Fruit fly (Drosophila melanogaster) whole organism: ENCODE data around the gene rdgA.

Experiments
- CG8478 ChIP-seq: fragments of >200 bp; optimal IDR thresholded peaks from 2 replicates; lab custom pipeline; 2018; ENCODE audit warnings: inconsistent platforms
- Dll ChIP-seq: fragments of >200 bp; optimal IDR thresholded peaks from 2 replicates; lab custom pipeline; 2017
- EcR ChIP-seq, 2 experiments: fragments of >200 bp; optimal IDR thresholded peaks; 2 replicates each; lab custom pipeline; 2017; ENCODE audit warnings: missing biosample characterization in 2 of 2, missing genetic modification characterization in 2 of 2, missing genetic modification reagents in 2 of 2
- pan ChIP-seq: fragments of >200 bp; optimal IDR thresholded peaks from 2 replicates; lab custom pipeline; 2017
- psq ChIP-seq: fragments of >200 bp; optimal IDR thresholded peaks from 2 replicates; lab custom pipeline; 2017
- usp ChIP-seq: fragments of >200 bp; optimal IDR thresholded peaks from 2 replicates; lab custom pipeline; 2017; ENCODE audit warnings: missing biosample characterization, missing genetic modification characterization, mixed read lengths

DNA sequence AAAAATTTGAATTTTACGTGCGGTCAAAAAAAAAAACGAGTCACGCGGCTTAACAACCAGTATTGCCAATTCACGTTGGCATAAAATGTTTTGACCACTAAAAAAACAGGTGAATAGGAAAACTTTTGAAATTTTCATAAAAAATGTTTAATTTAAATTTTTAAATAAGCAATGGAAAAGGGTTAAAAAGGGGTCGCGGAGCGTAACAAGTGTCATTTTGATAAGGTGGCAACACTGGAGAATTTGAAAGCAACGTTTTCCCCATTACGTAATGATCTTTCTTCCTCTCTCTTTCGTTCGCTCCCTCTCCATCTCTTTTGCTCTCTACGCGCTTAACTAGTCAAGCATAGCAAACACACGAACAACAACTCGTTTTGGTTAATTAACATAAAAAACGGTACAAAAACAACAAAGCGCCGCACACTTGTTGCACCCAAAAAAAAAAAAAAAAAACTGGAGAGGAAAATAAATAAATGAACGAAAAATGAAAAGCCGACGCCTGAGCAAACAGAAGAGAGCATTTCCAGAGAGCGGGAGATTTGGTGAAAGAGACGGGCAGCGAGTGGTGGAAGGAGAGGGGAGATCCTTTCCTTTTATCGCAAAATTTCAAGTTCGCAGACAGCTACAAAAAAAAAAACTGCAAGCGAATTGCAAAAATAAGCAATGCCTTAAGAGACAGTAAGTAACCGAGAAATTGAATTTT lies 12.4 kb upstream of the rdgA start:
- TF ChIP-seq pan (lab: Kevin White, UChicago) (no peak), EcR (GFP tag; optimal IDR thresholded peaks at IDR 0.05; lab: Kevin White, UChicago) (no peak), CG8478 (lab: Kevin White, UChicago) (no peak), psq (no peak), Dll (lab: Kevin White, UChicago) (no peak), usp (GFP tag; lab: Kevin White, UChicago) (no peak)
